Fruit fly (Drosophila melanogaster): ENCODE data around the gene Klp31E.

The Klp31E gene

DNA sequence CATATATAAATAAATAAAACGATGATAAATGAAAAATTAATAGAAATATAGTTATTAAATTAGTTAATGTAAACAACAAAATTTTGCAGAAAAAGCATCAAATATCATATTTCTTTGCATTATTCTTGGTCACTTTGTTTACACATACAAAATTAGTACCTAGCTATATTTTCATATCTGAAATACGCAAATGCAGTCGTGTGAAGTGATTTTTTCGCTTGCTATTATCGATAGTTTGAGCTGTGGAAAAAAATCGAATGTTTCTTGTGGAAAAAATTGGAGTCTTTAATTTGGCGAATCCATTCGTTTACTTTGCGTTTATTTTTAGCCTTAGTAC lies 17.4 kb upstream of the Klp31E start, which contains the start of gene Cnot4 (continued):
- TF ChIP-seq prd (optimal IDR thresholded peaks at IDR 0.05) (no peak), prd (GFP tag; IDR thresholded peaks at IDR 0.05) (no peak), Side (GFP tag; optimal IDR thresholded peaks at IDR 0.05) (no peak), HmgD (GFP tag; optimal IDR thresholded peaks at IDR 0.05) (no peak), CG16815 (GFP tag; optimal IDR thresholded peaks at IDR 0.05) (no peak), CG11695 (GFP tag; IDR thresholded peaks at IDR 0.05) (no peak), tup (GFP tag; optimal IDR thresholded peaks at IDR 0.05) (no peak), Trl (optimal IDR thresholded peaks at IDR 0.05) (no peak), Trl (GFP tag; optimal IDR thresholded peaks at IDR 0.05) (no peak), CG15269 (tag; optimal IDR thresholded peaks at IDR 0.05) (no peak), Awh (GFP tag; IDR thresholded peaks at IDR 0.05) (no peak), Hr51 (GFP tag; optimal IDR thresholded peaks at IDR 0.05) (no peak), CG9727 (GFP tag; optimal IDR thresholded peaks at IDR 0.05) (no peak), CG1647 (GFP tag; optimal IDR thresholded peaks at IDR 0.05) (no peak), CG2120 (GFP tag; optimal IDR thresholded peaks at IDR 0.05) (no peak), CG18619 (GFP tag; optimal IDR thresholded peaks at IDR 0.05) (no peak), pan (optimal IDR thresholded peaks at IDR 0.05) (no peak), pan (GFP tag; optimal IDR thresholded peaks at IDR 0.05 in 1 of 2, IDR thresholded peaks at IDR 0.05 in 1 of 2) (no peak), CG17361 (GFP tag; IDR thresholded peaks at IDR 0.05) (peak; percentile 47; the same call in 1 of the 3 replicates), sens-2 (GFP tag; IDR thresholded peaks at IDR 0.05) (no peak), ham (GFP tag; IDR thresholded peaks at IDR 0.05) (no peak), CG33213 (GFP tag; optimal IDR thresholded peaks at IDR 0.05) (no peak), CG5953 (GFP tag; IDR thresholded peaks at IDR 0.05) (no peak), CG31365 (tag; optimal IDR thresholded peaks at IDR 0.05) (no peak), nmo (GFP tag; optimal IDR thresholded peaks at IDR 0.05) (peak; percentile 62), Pdp1 (GFP tag; optimal IDR thresholded peaks at IDR 0.05) (no peak), gem (tag; optimal IDR thresholded peaks at IDR 0.05) (peak; percentile 24), Med (GFP tag) (no peak), Gsc (GFP tag; IDR thresholded peaks at IDR 0.05) (no peak), CG13287 (GFP tag; IDR thresholded peaks at IDR 0.05; ENCODE audit: partially characterized antibody) (peak; percentile 44; the same call in 1 of the 2 replicates), h (optimal IDR thresholded peaks at IDR 0.05) (no peak), CG17912 (GFP tag; optimal IDR thresholded peaks at IDR 0.05) (no peak), ranshi (GFP tag; IDR thresholded peaks at IDR 0.05) (no peak), Dp (GFP tag; optimal IDR thresholded peaks at IDR 0.05) (peak; percentile 1), sr (GFP tag; IDR thresholded peaks at IDR 0.05) (no peak), CG12219 (GFP tag; optimal IDR thresholded peaks at IDR 0.05) (no peak), CG14710 (tag; optimal IDR thresholded peaks at IDR 0.05) (peak; percentile 63), Lim3 (GFP tag; IDR thresholded peaks at IDR 0.05) (no peak), CG34422 (GFP tag; IDR thresholded peaks at IDR 0.05) (0 out of 3 replicates have a peak, but pooled peaks have one; percentile 11), CG5180 (GFP tag; optimal IDR thresholded peaks at IDR 0.05) (no peak), lbe (GFP tag; optimal IDR thresholded peaks at IDR 0.05) (no peak), CG1233 (GFP tag; optimal IDR thresholded peaks at IDR 0.05) (no peak), scrt (GFP tag; optimal IDR thresholded peaks at IDR 0.05) (no peak), zen (tag; optimal IDR thresholded peaks at IDR 0.05) (peak; percentile 16), CG1832 (GFP tag; optimal IDR thresholded peaks at IDR 0.05) (no peak), Doc3 (GFP tag; IDR thresholded peaks at IDR 0.05; ENCODE audit: partially characterized antibody) (peak; percentile 38; the same call in 1 of the 3 replicates), Chrac-16 (GFP tag; optimal IDR thresholded peaks at IDR 0.05) (no peak), gcm2 (GFP tag; optimal IDR thresholded peaks at IDR 0.05) (no peak), Hr3 (GFP tag; optimal IDR thresholded peaks at IDR 0.05) (peak; percentile 25), zfh2 (GFP tag; optimal IDR thresholded peaks at IDR 0.05) (no peak), Sry-β (GFP tag; optimal IDR thresholded peaks at IDR 0.05) (peak; percentile 78), fd64A (GFP tag; optimal IDR thresholded peaks at IDR 0.05) (no peak), CG13624 (GFP tag; optimal IDR thresholded peaks at IDR 0.05) (no peak)

Data from whole organism, embryonic.